Worm (Caenorhabditis elegans) whole organism, dauer: ENCODE data around the gene C15B12.4.

Experiments used
- unc-62 ChIP-seq: sonication (generic microtip); optimal IDR thresholded peaks from 2 replicates; lab custom pipeline; 2017; ENCODE audit warnings: missing biosample characterization, missing genetic modification reagents, missing genetic modification characterization

C15B12.4 gene

DNA sequence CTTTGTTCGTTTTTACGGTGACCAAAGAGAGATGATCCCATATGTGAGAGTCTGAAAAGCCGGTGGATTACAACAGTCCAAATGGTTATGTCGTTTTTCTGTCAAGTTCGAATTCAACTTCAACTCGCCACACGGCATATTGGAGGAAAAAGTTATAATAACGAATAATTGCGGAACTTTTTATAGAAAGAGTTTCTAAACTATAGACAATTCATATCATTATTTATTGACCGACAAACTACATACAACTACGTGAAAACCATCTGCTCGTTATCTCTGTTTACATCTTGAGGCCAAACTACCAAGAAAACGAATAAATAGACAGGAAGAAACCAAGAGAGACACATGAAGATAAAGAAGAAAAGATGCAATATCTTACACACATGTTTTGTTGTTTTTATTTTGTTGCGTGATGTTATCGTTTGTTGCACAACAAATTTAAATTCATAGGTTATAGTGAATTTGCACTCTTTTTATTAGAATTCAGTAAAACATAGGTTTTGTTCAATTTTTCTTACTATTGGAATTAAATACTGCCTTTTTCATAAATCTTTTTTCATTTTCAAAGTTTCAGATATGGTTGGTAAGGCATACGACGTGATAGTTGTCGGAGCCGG, at the start of gene C15B12.4, which contains the start of gene C15B12.8:
Gene C15B12.4 (minus strand): TSS at position 51 of the 617 bp plus-strand sequence.
Gene C15B12.8 (plus strand): TSS at position 567 of the 617 bp plus-strand sequence.
- TF ChIP-seq unc-62, result no peak

DNA sequence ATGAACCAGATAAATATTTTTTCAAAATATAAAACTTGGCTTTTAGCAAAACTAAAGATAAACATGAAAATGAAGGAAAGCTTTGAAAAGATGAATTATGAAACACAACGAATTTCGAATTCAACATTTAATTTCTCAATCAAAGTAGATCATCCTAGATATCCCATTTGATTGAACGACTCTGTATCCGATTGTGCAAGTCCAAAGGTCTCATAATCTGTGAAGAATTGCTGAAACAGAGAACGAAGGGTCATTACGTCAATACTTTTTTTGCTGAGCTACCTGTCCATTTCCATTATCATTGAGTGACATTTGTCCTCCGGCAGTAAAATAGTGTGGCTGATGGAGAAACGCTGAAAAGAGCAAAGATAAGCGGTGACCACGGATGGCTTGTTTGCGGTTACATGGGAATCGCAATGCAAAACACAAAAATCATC, 49.1 kb upstream of the C15B12.4 start:
- no peak for TF ChIP-seq unc-62

DNA sequence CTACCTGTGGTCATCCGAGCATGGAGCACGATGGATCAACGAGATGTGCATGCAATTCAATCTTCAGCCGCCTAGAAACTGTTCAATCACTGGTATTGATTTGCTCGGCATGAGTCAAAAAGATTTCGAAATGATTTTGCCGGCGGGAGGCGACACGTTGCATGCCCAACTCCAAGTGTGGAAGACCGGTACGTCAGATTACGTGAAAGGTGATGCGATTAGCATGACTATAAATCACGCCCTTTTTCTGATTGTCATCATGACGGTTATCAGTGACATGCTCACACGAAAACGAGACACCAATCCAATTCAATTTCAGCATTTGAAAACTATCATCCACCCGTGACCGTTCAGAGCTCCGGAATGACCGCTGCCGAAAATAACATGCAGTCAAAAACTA, 47.1 kb upstream of the C15B12.4 start:
- no peak for TF ChIP-seq unc-62

DNA sequence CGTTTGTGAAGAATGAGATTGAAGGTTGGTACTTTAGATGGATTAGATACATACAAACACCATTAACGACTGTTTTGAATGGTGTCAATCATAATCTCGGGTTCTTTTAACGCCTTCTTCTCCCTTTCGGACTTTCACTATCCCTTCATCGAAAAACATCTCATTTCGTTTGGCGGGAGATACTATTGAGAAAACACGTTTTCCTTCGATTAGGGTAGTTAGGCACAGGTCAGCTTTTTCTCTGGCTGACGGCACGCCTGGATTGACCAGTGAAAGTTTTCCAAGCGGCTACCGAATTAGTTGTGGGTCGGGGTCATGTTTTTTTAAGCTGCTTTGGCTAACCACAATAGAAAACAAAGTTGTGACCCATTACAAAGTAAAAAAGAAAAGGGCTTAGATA, 46.4 kb upstream of the C15B12.4 start:
- no peak for TF ChIP-seq unc-62

DNA sequence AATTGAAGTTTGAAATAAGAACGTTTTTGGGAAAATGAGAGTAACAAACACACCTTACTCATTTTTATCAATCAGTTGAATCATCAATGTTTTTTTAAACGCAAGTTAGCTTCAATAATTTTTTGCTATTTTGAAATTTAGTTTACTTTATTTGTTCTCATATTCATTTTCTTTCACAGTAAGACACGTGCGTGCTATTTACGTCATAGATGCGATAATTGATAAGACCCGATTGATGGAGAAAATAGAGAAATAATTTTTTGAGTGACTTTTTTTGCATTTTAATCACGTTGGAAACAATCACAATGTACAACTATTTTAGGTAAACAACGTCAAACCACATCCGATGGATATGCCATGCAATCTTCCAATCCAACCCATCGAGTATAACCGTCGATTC, 45.9 kb upstream of the C15B12.4 start:
- TF ChIP-seq unc-62, result no peak

DNA sequence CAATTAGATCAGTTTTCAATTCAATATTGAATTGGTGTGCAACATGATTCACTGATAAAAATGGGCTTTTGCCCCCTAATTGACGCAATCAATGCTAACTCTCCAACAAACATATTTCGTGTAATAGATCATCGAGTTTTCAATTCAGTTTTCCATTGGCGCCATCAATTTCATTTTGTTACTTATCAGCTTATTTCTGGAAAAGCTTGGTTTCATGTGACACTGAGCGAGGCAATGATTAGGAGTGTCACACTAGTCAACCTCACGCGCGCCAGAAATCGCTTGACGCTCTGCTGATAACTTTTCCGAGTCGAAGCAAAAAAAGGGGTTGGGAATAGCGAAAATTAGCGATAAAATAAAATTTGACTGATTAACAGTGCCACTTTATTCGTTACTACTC, 45.0 kb upstream of the C15B12.4 start, which contains the start of gene ets-4:
Gene ets-4 (plus strand): TSS at position 347 of the 400 bp plus-strand sequence.
- TF ChIP-seq unc-62, result no peak

DNA sequence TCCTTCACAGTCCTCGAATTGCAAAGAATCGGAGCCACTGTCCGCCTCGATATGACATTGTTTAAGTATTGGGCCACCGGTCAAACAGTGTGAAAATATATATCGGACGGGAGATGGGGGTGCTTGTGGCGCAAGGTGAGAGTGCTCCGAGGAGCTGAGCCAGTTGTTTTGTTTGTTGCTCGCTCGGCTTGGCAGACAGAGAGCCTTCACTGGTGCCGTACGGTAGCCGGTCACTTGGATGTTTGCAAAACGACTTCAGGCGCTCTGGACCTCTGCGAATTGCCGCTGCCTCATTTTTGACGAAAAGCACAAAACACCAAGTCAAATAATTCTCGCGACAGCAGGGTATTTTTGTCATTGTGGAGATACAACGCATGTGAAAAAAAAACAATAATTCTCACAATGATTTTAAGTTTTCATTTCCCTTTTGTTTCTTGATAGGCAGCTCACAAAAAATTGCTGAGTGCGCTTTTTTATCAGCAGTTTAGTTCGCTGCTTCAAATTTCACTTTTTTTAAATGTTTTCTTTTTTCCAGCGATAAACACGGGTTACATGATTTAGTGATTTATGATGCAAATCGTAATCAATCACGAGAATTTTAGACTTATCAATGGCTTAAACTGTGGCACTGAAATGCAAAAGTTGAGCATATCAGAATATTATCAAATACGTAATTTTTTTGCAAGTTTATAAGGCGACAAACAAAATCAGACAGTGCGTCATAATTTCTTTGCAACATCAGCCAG, 43.6 kb upstream of the C15B12.4 start:
- TF ChIP-seq unc-62, result no peak

DNA sequence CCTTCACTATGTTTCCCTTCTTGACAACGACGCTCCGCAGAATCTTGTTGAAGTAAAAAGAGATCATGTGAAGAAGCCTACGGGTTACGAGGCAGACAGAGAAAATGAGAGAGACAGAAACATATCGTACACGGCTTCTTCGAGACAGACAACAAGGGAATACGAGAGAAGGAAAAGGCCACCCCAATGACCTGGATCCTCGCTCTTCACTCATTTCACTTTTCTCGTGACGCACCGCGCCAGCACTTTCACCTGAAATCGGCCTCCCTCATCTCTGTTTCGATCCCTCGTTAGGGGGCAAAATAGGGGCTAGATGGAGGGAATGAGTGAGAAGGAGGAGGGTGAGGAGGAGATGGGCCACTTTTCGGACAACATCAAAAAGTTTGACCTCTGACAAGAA, 41.7 kb upstream of the C15B12.4 start:
- no peak for TF ChIP-seq unc-62

DNA sequence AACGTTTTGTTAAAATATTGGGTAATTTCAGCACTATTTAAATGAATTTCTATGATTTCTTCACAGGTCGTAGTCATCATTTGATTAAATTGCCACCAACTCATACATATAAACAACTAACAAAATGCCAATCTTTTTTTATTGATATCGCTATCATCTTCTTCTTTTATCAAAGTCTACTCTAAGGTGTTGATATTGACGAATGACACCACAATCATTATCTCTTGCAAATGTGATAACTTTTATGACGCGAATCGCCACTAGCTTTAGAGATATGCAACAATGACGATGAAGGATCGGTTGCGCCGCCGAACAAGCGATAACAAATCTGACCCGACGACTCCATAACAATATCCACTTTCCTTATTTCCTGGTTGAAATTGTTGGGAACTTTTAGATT, 40.9 kb upstream of the C15B12.4 start:
- no peak for TF ChIP-seq unc-62

DNA sequence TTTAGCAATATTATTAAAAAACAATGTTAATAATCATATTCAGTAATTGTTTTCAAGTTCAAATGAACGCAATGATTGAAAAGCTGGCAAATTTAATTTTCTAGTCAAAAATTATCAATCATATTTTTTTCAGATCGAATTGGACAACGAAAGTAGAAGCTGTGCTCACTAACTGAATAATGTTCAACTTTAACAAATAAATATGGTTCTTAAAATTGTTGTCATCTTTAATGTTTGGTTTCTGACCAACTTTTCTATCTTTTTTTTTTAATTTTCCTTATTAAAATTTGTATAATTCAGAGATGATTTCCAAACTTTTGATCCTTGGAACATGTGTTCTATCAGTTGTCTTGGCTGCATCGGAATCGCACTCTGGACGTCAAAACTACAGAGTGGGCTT, 38.4 kb upstream of the C15B12.4 start, which contains the start of gene ttr-35:
Gene ttr-35 (plus strand): TSS at position 301 of the 400 bp plus-strand sequence.
- no peak for TF ChIP-seq unc-62

DNA sequence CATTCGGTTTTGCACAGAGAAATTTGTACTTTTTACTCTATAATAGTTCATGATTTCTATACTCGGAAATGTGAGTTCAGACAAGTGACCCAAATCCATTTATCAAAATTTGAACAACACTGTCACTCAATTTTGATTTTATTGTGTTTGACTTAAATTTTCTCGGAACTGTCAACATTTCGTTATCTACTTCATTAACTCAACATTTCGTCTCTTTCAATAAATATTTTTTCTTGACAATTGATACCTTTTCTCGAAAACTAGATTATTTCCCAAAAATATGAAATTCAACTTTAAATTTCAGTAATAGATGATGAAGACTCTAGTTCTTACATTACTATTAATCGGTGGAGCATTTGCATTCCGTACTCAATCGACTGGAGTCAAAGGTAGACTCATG, 37.1 kb upstream of the C15B12.4 start, which contains the start of gene ttr-36:
Gene ttr-36 (plus strand): TSS at position 301 of the 400 bp plus-strand sequence.
- no peak for TF ChIP-seq unc-62

DNA sequence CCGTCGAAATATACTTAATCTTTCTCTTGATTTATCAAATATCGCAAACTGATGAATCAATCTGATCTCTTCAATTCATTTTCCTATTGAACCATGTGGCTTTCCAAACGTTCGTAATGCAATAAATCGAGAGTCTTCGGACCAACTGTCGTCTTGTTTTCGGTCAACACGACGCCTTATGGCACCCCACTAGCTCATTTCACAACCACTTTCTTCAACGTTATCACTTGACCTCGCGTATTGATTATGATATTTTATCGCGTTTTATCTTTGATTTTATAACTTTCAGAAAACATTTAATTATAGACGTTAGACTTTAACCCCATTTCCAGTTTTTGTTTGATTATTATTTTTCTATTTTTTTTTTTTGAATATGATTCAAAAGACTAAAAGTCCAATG, 36.3 kb upstream of the C15B12.4 start:
- TF ChIP-seq unc-62, result no peak

DNA sequence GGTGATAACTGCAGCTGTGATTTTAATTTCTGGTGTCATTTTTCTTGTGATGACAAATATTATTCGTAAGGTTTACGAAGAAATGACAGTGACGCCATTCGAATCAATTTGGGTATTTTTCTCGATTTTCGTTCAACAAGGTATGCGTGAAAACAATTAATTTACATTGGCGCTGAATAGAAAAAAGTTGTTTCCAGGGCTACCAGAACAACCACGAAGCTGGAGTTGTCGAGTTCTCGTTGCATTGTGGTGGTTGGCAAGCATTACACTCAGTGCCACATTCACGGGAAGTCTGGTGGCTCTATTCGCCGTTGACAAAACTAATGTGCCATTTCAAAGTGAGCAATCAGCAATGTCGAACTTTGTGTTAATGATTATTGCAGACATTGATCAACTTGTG, 34.2 kb upstream of the C15B12.4 start:
- no peak for TF ChIP-seq unc-62

DNA sequence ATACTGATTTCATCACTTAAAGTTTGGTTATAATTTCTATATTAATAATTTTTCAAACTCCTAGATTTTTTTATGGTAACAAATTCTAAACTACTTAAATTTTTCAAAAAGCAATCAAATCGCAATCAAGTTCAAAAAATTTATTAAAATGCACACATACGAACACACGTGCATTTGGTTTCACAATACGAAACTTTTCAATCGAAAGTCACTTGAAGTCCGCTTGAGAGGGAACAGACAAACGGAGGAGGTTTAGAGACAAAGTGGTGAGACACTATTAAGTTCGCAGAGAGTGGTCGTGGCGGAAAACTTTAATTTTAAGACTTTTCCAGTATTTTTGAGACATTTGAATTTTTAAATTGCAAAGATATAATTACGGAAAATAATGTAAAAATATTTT, 32.1 kb upstream of the C15B12.4 start, which contains the start of gene glr-8:
Gene glr-8 (plus strand): TSS at position 319 of the 400 bp plus-strand sequence.
- no peak for TF ChIP-seq unc-62

DNA sequence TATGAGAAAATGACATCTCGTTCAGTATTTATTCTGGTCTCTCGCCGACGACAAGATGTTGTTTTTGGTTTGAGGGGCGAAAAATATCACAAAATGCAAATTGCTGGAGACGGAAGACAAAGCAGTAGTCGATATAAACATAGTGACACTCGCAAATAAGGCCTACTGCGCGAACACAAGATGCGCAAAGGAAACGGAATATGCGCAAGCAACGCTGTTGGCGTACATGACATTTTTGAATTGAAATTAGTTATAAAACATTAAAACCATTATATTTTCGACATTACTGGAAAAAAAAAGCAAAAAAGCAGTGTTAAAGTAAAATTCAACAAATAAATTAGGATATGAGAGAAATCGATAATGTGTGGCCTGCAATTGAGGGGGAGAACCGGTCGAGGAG, 31.5 kb upstream of the C15B12.4 start, which contains the start of gene cdf-1:
Gene cdf-1 (minus strand): TSS at position 136 of the 400 bp plus-strand sequence.
- no peak for TF ChIP-seq unc-62

DNA sequence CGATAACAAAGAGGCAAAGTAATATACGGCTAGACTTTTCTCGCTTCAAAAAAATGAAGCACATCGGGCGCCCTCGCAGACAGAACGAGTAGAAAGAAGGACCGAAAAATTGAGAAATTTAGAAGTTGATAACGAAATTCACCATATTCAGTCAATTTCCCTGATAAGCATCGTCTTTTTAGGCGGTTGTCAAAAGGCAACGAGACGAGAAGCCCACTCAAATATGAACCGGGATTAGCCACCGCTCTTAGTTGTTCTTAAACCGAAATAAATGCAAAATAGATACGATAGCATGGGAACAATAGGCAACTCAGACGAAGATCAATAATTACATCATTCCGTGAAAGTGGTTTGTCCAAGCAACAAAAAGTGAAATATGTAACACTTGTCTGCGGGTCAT, 29.6 kb upstream of the C15B12.4 start:
- TF ChIP-seq unc-62, result no peak

DNA sequence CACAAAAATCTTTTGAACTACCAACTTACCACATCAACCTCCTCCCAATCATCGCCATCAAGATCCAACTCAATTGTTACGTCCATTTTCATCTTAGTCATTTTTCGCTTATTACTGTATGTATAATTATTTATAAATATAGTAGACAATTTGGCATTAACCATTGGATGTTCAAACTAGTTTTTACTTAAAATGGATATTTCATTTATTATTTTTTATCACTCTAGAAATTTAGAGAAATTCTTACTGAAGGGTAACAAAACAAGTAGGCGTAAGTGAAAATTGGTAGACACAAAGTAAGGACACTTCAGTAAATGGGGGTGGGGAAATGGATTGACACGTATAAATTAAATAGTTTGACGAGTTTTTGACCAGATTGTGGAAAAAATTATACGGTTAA, 26.2 kb upstream of the C15B12.4 start, which contains the start of gene actl-1:
Gene actl-1 (minus strand): TSS at position 101 of the 400 bp plus-strand sequence.
- no peak for TF ChIP-seq unc-62

DNA sequence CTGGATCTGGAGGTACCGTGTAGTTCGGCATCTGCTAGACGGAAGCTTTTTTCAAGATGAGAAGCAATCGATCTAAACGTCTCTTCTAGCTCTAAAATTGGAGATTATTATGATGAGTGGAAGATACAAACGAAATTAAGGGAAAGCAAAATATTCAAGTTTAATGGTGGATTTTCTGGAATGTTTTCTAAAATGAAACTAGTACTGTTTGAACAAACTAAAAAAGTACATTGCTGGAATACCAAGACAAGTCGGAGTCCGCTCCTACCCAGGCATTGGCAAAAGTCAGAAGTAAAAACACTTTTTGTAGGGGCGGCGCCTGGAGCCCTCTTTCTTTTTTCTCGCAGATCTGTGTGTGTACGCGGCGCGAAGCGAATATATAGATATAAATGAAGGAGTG, 11.2 kb upstream of the C15B12.4 start, which contains the start of gene gar-1:
Gene gar-1 (minus strand): TSS at position 101 of the 400 bp plus-strand sequence.
- no peak for TF ChIP-seq unc-62
